Worm (Caenorhabditis elegans): ENCODE data around the gene coq-6.

The coq-6 gene

ce11 chrV:9384359-9384758 is 47.8 kb downstream of the coq-6 start:
- TF ChIP-seq aptf-2 (GFP tag; conservative IDR thresholded peaks at IDR 0.05) (no peak), madf-8 (GFP tag; conservative IDR thresholded peaks at IDR 0.05) (peak; percentile 52; the same call in 1 of the 2 replicates), sdz-38 (tag; optimal IDR thresholded peaks at IDR 0.05) (no peak), snpc-3.4 (tag; optimal IDR thresholded peaks at IDR 0.05) (no peak), xnd-1 (tag; optimal IDR thresholded peaks at IDR 0.05) (peak; percentile 55), F22D6.2 (tag; optimal IDR thresholded peaks at IDR 0.05) (no peak), C17E4.6 (GFP tag; IDR thresholded peaks at IDR 0.05) (no peak), unc-62 (GFP tag; optimal IDR thresholded peaks at IDR 0.05) (no peak), K11D2.4 (GFP tag; IDR thresholded peaks at IDR 0.05) (no peak), madf-6 (GFP tag; IDR thresholded peaks at IDR 0.05) (peak; percentile 76), F10E7.11 (tag; optimal IDR thresholded peaks at IDR 0.05) (no peak), him-1 (tag; optimal IDR thresholded peaks at IDR 0.05) (no peak), die-1 (tag; optimal IDR thresholded peaks at IDR 0.05) (no peak), Y95B8A.8 (GFP tag; IDR thresholded peaks at IDR 0.05) (no peak), tbp1 (GFP tag; optimal IDR thresholded peaks at IDR 0.05) (no peak), ekl-4 (GFP tag; IDR thresholded peaks at IDR 0.05) (no peak), K12H6.12 (tag; optimal IDR thresholded peaks at IDR 0.05) (no peak), lsl-1 (GFP tag; optimal IDR thresholded peaks at IDR 0.05) (peak; percentile 60), B0261.1 (tag; optimal IDR thresholded peaks at IDR 0.05) (no peak), D2030.7 (GFP tag; IDR thresholded peaks at IDR 0.05) (peak; percentile 27; the same call in 1 of the 2 replicates), mel-28 (tag; optimal IDR thresholded peaks at IDR 0.05; ENCODE audit: borderline replicate concordance) (no peak), nhr-80 (tag; optimal IDR thresholded peaks at IDR 0.05) (no peak), F23B12.7 (tag; optimal IDR thresholded peaks at IDR 0.05; ENCODE audit: insufficient read depth) (no peak), nfyb-1 (GFP tag; IDR thresholded peaks at IDR 0.05) (no peak), F33H1.4 (GFP tag; IDR thresholded peaks at IDR 0.05) (peak; percentile 77), ztf-22 (GFP tag; optimal IDR thresholded peaks at IDR 0.05) (no peak), B0035.1 (tag; optimal IDR thresholded peaks at IDR 0.05) (no peak), ztf-18 (tag; optimal IDR thresholded peaks at IDR 0.05) (peak; percentile 50), dpl-1 (GFP tag; optimal IDR thresholded peaks at IDR 0.05) (peak; percentile 25), lir-1 (GFP tag; conservative IDR thresholded peaks at IDR 0.05) (no peak), hmg-20 (GFP tag; IDR thresholded peaks at IDR 0.05) (no peak), hsf-1 (GFP tag; IDR thresholded peaks at IDR 0.05) (0 out of 2 replicates have a peak, but pooled peaks have one; percentile 59), F39B2.1 (GFP tag; IDR thresholded peaks at IDR 0.05) (no peak), bed-1 (GFP tag; IDR thresholded peaks at IDR 0.05) (no peak), ZK185.1 (tag; optimal IDR thresholded peaks at IDR 0.05; ENCODE audit: poor library complexity, severe bottlenecking) (no peak), B0336.3 (GFP tag; IDR thresholded peaks at IDR 0.05) (no peak), F57C9.4 (tag; optimal IDR thresholded peaks at IDR 0.05) (no peak), ccch-3 (GFP tag; optimal IDR thresholded peaks at IDR 0.05) (no peak), rpc-1 (optimal IDR thresholded peaks at IDR 0.05) (no peak), rpc-1 (tag; optimal IDR thresholded peaks at IDR 0.05) (no peak), ztf-6 (GFP tag; IDR thresholded peaks at IDR 0.05) (no peak), hmg-1.2 (GFP tag; IDR thresholded peaks at IDR 0.05) (no peak), efl-1 (GFP tag; optimal IDR thresholded peaks at IDR 0.05) (peak; percentile 79), ceh-79 (tag; optimal IDR thresholded peaks at IDR 0.05) (no peak), attf-3 (GFP tag; conservative IDR thresholded peaks at IDR 0.05) (no peak)
